Fruit fly (Drosophila melanogaster): ENCODE results near the gene Tango10.

Gene Tango10

dm6 chrX:11685918-11686640 is 34.0 kb upstream of the Tango10 start (continued):
- TF ChIP-seq BEAF-32 (GFP tag; optimal IDR thresholded peaks at IDR 0.05) (no peak), Gsc (GFP tag; IDR thresholded peaks at IDR 0.05) (no peak), CG2202 (tag; optimal IDR thresholded peaks at IDR 0.05) (no peak), CG14667 (GFP tag; IDR thresholded peaks at IDR 0.05) (no peak), Jarid2 (GFP tag; optimal IDR thresholded peaks at IDR 0.05) (no peak), Ravus (GFP tag; IDR thresholded peaks at IDR 0.05) (no peak; the same call in 1 of the 2 replicates), NfI (GFP tag; optimal IDR thresholded peaks at IDR 0.05) (no peak), tup (GFP tag; optimal IDR thresholded peaks at IDR 0.05) (no peak), ci (GFP tag; IDR thresholded peaks at IDR 0.05) (peak; percentile 59; the same call in 2 of the 3 replicates), shn (GFP tag; optimal IDR thresholded peaks at IDR 0.05) (no peak), pb (GFP tag; optimal IDR thresholded peaks at IDR 0.05) (no peak), Hr51 (GFP tag; optimal IDR thresholded peaks at IDR 0.05) (no peak), fu2 (GFP tag; optimal IDR thresholded peaks at IDR 0.05) (no peak), MTF-1 (GFP tag; optimal IDR thresholded peaks at IDR 0.05; ENCODE audit: borderline replicate concordance) (peak; percentile 71), CG13296 (GFP tag; optimal IDR thresholded peaks at IDR 0.05) (peak; percentile 73), CG3838 (GFP tag; optimal IDR thresholded peaks at IDR 0.05) (no peak), unpg (GFP tag; optimal IDR thresholded peaks at IDR 0.05) (no peak), lab (GFP tag; optimal IDR thresholded peaks at IDR 0.05) (peak; percentile 75), dan (GFP tag; IDR thresholded peaks at IDR 0.05) (no peak), Drgx (GFP tag; IDR thresholded peaks at IDR 0.05) (peak; percentile 11; the same call in 1 of the 2 replicates), HLH3B (GFP tag; IDR thresholded peaks at IDR 0.05) (no peak), CG12391 (tag; optimal IDR thresholded peaks at IDR 0.05) (no peak), rib (GFP tag; IDR thresholded peaks at IDR 0.05) (no peak), CG15011 (GFP tag; optimal IDR thresholded peaks at IDR 0.05) (peak; percentile 38), Camta (GFP tag; optimal IDR thresholded peaks at IDR 0.05) (peak; percentile 9), knrl (GFP tag; IDR thresholded peaks at IDR 0.05; ENCODE audit: partially characterized antibody) (no peak), seq (GFP tag; IDR thresholded peaks at IDR 0.05) (no peak; the same call in 1 of the 2 replicates), CG42726 (GFP tag; IDR thresholded peaks at IDR 0.05; ENCODE audit: partially characterized antibody) (no peak), PHDP (tag; optimal IDR thresholded peaks at IDR 0.05) (peak; percentile 24), onecut (GFP tag; IDR thresholded peaks at IDR 0.05) (peak; percentile 53; the same call in 1 of the 2 replicates), kay (GFP tag; optimal IDR thresholded peaks at IDR 0.05) (no peak), Mes4 (GFP tag; optimal IDR thresholded peaks at IDR 0.05) (peak; percentile 29), Fer2 (tag; optimal IDR thresholded peaks at IDR 0.05) (no peak), CG10959 (GFP tag; IDR thresholded peaks at IDR 0.05) (no peak), al (GFP tag; IDR thresholded peaks at IDR 0.05) (no peak), CG9932 (GFP tag; IDR thresholded peaks at IDR 0.05) (no peak), zf30C (GFP tag; optimal IDR thresholded peaks at IDR 0.05) (no peak), Atf3 (GFP tag; optimal IDR thresholded peaks at IDR 0.05) (no peak), fd64A (GFP tag; optimal IDR thresholded peaks at IDR 0.05) (no peak), CG11723 (GFP tag; optimal IDR thresholded peaks at IDR 0.05) (no peak), Dp (GFP tag; optimal IDR thresholded peaks at IDR 0.05) (no peak), kah (GFP tag; optimal IDR thresholded peaks at IDR 0.05) (peak; percentile 51), pnt (GFP tag; optimal IDR thresholded peaks at IDR 0.05) (no peak), CG13775 (GFP tag; optimal IDR thresholded peaks at IDR 0.05) (no peak), CG3065 (GFP tag; optimal IDR thresholded peaks at IDR 0.05) (no peak), twi (tag; optimal IDR thresholded peaks at IDR 0.05) (no peak), Nf-YC (tag; optimal IDR thresholded peaks at IDR 0.05) (peak; percentile 40), CG6854 (GFP tag; optimal IDR thresholded peaks at IDR 0.05) (peak; percentile 74), CG11560 (tag; IDR thresholded peaks at IDR 0.05) (no peak), cato (GFP tag; optimal IDR thresholded peaks at IDR 0.05; ENCODE audit: borderline replicate concordance) (no peak)
